Worm (Caenorhabditis elegans) whole organism, L4 larva: ENCODE results near the gene R12B2.3.
A peak's percentile ranks its signal among the peaks of the same experiment; 100 is the strongest.

Experiments used
- T26A8.4 ChIP-seq: fragments of 200-800 bp; sonication (Bioruptor generic); IDR thresholded peaks from 2 replicates; pipeline ENCODE4 v1.3.6; 2022; ENCODE audit warnings: missing genetic modification characterization, missing compliant biosample characterization
- Y75B8A.6 ChIP-seq: fragments of 200-800 bp; sonication (Bioruptor generic); IDR thresholded peaks from 2 replicates; pipeline ENCODE4 v1.3.6; 2022; ENCODE audit warnings: missing genetic modification reagents, missing genetic modification characterization, missing compliant biosample characterization
- aly-2 ChIP-seq: sonication (generic microtip); optimal IDR thresholded peaks from 2 replicates; lab custom pipeline; 2018; ENCODE audit warnings: missing biosample characterization, missing genetic modification characterization
- ceh-44 ChIP-seq: fragments of 200-800 bp; sonication (Bioruptor generic); IDR thresholded peaks from 2 replicates; pipeline ENCODE4 v1.3.6; 2022; ENCODE audit warnings: missing genetic modification reagents, missing genetic modification characterization, missing compliant biosample characterization
- dmd-9 ChIP-seq: fragments of 200-800 bp; sonication (Bioruptor generic); IDR thresholded peaks from 2 replicates; pipeline ENCODE4 v1.3.6; 2022; ENCODE audit warnings: missing genetic modification reagents, missing genetic modification characterization, missing compliant biosample characterization
- duxl-1 ChIP-seq: sonication (generic microtip); optimal IDR thresholded peaks from 2 replicates; lab custom pipeline; 2016; ENCODE audit warnings: mild to moderate bottlenecking, missing genetic modification characterization, moderate library complexity, missing compliant biosample characterization; ENCODE audit not compliant: poor library complexity
- fkh-10 ChIP-seq: fragments of 150-350 bp; optimal IDR thresholded peaks from 2 replicates; lab custom pipeline; 2014; ENCODE audit warnings: missing biosample characterization, missing genetic modification reagents, missing genetic modification characterization
- hlh-30 ChIP-seq: sonication (generic microtip); optimal IDR thresholded peaks from 2 replicates; lab custom pipeline; 2017; ENCODE audit warnings: antibody characterized with exemption, mild to moderate bottlenecking, missing genetic modification characterization, missing compliant biosample characterization; ENCODE audit not compliant: insufficient read depth
- lin-13 ChIP-seq: fragments of 150-350 bp; optimal IDR thresholded peaks from 2 replicates; lab custom pipeline; 2014; ENCODE audit warnings: missing biosample characterization, missing genetic modification reagents, missing genetic modification characterization
- nhr-10 ChIP-seq: fragments of 150-350 bp; optimal IDR thresholded peaks from 2 replicates; lab custom pipeline; 2014; ENCODE audit warnings: missing biosample characterization, missing genetic modification characterization
- nhr-102 ChIP-seq: sonication (generic microtip); optimal IDR thresholded peaks from 2 replicates; lab custom pipeline; 2016; ENCODE audit warnings: mild to moderate bottlenecking, missing genetic modification characterization, moderate library complexity, missing compliant biosample characterization
- nhr-41 ChIP-seq: fragments of 200-800 bp; sonication (Bioruptor generic); IDR thresholded peaks from 2 replicates; pipeline ENCODE4 v1.3.6; 2022; ENCODE audit warnings: missing genetic modification reagents, missing genetic modification characterization, missing compliant biosample characterization
- pqm-1 ChIP-seq: sonication (generic microtip); optimal IDR thresholded peaks from 2 replicates; lab custom pipeline; 2017; ENCODE audit warnings: missing biosample characterization, missing genetic modification characterization
- saeg-2 ChIP-seq: fragments of 200-800 bp; sonication (Bioruptor generic); IDR thresholded peaks from 2 replicates; pipeline ENCODE4 v1.3.6; 2022; ENCODE audit warnings: missing genetic modification reagents, missing genetic modification characterization, missing compliant biosample characterization
- sdz-12 ChIP-seq: fragments of 200-800 bp; sonication (Bioruptor generic); optimal IDR thresholded peaks from 2 replicates; lab custom pipeline; 2018; ENCODE audit warnings: mild to moderate bottlenecking, missing genetic modification characterization, missing compliant biosample characterization
- zfp-2 ChIP-seq: sonication (generic microtip); optimal IDR thresholded peaks from 2 replicates; lab custom pipeline; 2016; ENCODE audit warnings: mild to moderate bottlenecking, missing genetic modification characterization, missing compliant biosample characterization
- zip-2 ChIP-seq: fragments of 150-350 bp; optimal IDR thresholded peaks from 2 replicates; lab custom pipeline; 2014; ENCODE audit warnings: missing biosample characterization, missing genetic modification characterization

R12B2.3 gene

DNA sequence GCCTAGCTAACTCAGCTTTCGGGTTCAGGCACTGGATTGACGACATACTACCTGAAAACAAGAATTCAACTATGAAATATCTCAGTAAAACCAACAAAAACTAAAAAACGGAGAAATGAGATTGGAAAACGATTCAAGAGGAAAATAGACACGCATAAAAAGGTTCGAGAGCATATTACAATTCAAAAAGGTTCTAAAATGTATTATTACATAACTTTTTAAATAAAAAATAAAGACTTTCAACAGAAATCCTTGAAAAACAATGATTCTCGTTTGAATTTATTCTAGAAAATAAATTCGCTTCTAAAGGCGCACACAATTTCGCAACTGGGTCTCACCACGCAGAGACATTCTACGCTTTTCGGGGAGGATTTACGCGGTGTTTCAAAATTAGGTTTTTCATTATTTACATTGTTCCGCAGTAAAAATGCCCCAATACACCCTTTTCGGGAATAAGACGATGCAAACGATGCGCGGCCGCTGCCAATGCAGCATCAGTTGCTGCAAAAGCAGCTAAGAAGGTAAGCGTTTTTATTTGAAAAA lies 50.3 kb downstream of the R12B2.3 start, which contains the start of the genes cct-6 and alh-9 (continued):
- TF ChIP-seq zfp-2 (no peak), nhr-102 (tag; lab: Kevin White, UChicago) (no peak), duxl-1 (tag; lab: Kevin White, UChicago) (no peak), saeg-2 (GFP tag; lab: Robert Waterston, UW) (no peak), T26A8.4 (0 out of 2 replicates have a peak, but pooled peaks have one; percentile 53), ceh-44 (no peak), lin-13 (GFP tag; lab: Kevin White, UChicago) (peak; percentile 80), aly-2 (tag; lab: Kevin White, UChicago) (no peak), nhr-41 (GFP tag; lab: Robert Waterston, UW) (no peak), fkh-10 (GFP tag; lab: Kevin White, UChicago) (no peak), hlh-30 (tag; lab: Kevin White, UChicago) (peak; percentile 58), Y75B8A.6 (GFP tag; lab: Robert Waterston, UW) (no peak), sdz-12 (GFP tag; lab: Kevin White, UChicago) (no peak), zip-2 (tag; lab: Kevin White, UChicago) (no peak), nhr-10 (tag; lab: Kevin White, UChicago) (no peak), dmd-9 (no peak), pqm-1 (tag; lab: Kevin White, UChicago) (peak; percentile 2)
